Worm (Caenorhabditis elegans): ENCODE measurements around the gene stg-2.

The stg-2 gene

ce11 chrX:8638679-8639184 lies 5.0 kb downstream of the stg-2 start (continued):
- TF ChIP-seq unc-86 (tag; optimal IDR thresholded peaks at IDR 0.05) = no peak
- TF ChIP-seq ceh-48 (tag; optimal IDR thresholded peaks at IDR 0.05) = no peak
- TF ChIP-seq T23F11.4 (GFP tag; optimal IDR thresholded peaks at IDR 0.05) = peak; percentile 47
- no peak for TF ChIP-seq elt-4 (tag; optimal IDR thresholded peaks at IDR 0.05)
- peak; percentile 55 for TF ChIP-seq sox-2 (GFP tag; IDR thresholded peaks at IDR 0.05)
- TF ChIP-seq pag-3 (tag; optimal IDR thresholded peaks at IDR 0.05; ENCODE audit: borderline replicate concordance) = no peak
- TF ChIP-seq fax-1 (tag; optimal IDR thresholded peaks at IDR 0.05) = no peak
- peak; percentile 48; the same call in 1 of the 2 replicates for TF ChIP-seq unc-3 (GFP tag; conservative IDR thresholded peaks at IDR 0.05)
- peak; percentile 18 for TF ChIP-seq unc-3 (tag; optimal IDR thresholded peaks at IDR 0.05)
- no peak for TF ChIP-seq ceh-31 (tag; optimal IDR thresholded peaks at IDR 0.05)
- no peak for TF ChIP-seq ama-1 (optimal IDR thresholded peaks at IDR 0.05)
- no peak for TF ChIP-seq rnt-1 (tag; optimal IDR thresholded peaks at IDR 0.05)
- TF ChIP-seq eyg-1 (tag; optimal IDR thresholded peaks at IDR 0.05) = peak; percentile 9
- no peak for TF ChIP-seq pax-1 (tag; optimal IDR thresholded peaks at IDR 0.05)
- TF ChIP-seq ceh-18 (tag; optimal IDR thresholded peaks at IDR 0.05) = no peak
- TF ChIP-seq lin-11 (tag; optimal IDR thresholded peaks at IDR 0.05) = peak; percentile 11
- TF ChIP-seq hlh-15 (tag; optimal IDR thresholded peaks at IDR 0.05) = peak; percentile 54
- TF ChIP-seq pqm-1 (tag; optimal IDR thresholded peaks at IDR 0.05) = no peak
- TF ChIP-seq ceh-19 (GFP tag; optimal IDR thresholded peaks at IDR 0.05) = peak; percentile 69
- TF ChIP-seq dmd-4 (tag; optimal IDR thresholded peaks at IDR 0.05; ENCODE audit: borderline replicate concordance) = no peak
- TF ChIP-seq ref-2 (tag; optimal IDR thresholded peaks at IDR 0.05) = no peak
- peak; percentile 23; the same call in 1 of the 2 replicates for TF ChIP-seq ceh-45 (GFP tag; IDR thresholded peaks at IDR 0.05)
- no peak for TF ChIP-seq unc-42 (tag; optimal IDR thresholded peaks at IDR 0.05)
- no peak for TF ChIP-seq unc-55 (GFP tag; optimal IDR thresholded peaks at IDR 0.05)
- peak; percentile 63 for TF ChIP-seq ceh-6 (GFP tag; optimal IDR thresholded peaks at IDR 0.05)
- TF ChIP-seq tbx-7 (tag; optimal IDR thresholded peaks at IDR 0.05) = no peak
- TF ChIP-seq K02D7.2 (tag; optimal IDR thresholded peaks at IDR 0.05) = no peak
- TF ChIP-seq nhr-232 (tag; optimal IDR thresholded peaks at IDR 0.05) = peak; percentile 58
- TF ChIP-seq sdc-2 (tag; optimal IDR thresholded peaks at IDR 0.05) = no peak
- TF ChIP-seq fkh-6 (tag; optimal IDR thresholded peaks at IDR 0.05) = peak; percentile 63
- TF ChIP-seq hlh-6 (tag; optimal IDR thresholded peaks at IDR 0.05) = no peak
- peak; percentile 43 for TF ChIP-seq tbx-2 (tag; optimal IDR thresholded peaks at IDR 0.05)
- TF ChIP-seq C38D4.7 (GFP tag; optimal IDR thresholded peaks at IDR 0.05) = peak; percentile 68
- TF ChIP-seq lim-6 (tag; optimal IDR thresholded peaks at IDR 0.05) = no peak
- TF ChIP-seq ets-4 (tag; optimal IDR thresholded peaks at IDR 0.05) = no peak
- TF ChIP-seq Y22D7AL.16 (tag; optimal IDR thresholded peaks at IDR 0.05) = no peak
- peak; percentile 1 for TF ChIP-seq che-1 (tag; optimal IDR thresholded peaks at IDR 0.05)
- peak; percentile 10 for TF ChIP-seq ceh-2 (tag; optimal IDR thresholded peaks at IDR 0.05)
- TF ChIP-seq npax-4 (tag; optimal IDR thresholded peaks at IDR 0.05) = peak; percentile 28
- no peak for TF ChIP-seq nhr-11 (tag; optimal IDR thresholded peaks at IDR 0.05)
- TF ChIP-seq pha-2 (tag; optimal IDR thresholded peaks at IDR 0.05) = peak; percentile 78
- TF ChIP-seq pha-4 (tag; optimal IDR thresholded peaks at IDR 0.05) = no peak
- TF ChIP-seq ceh-30 (tag; optimal IDR thresholded peaks at IDR 0.05) = no peak
- peak; percentile 69 for TF ChIP-seq gmeb-2 (tag; optimal IDR thresholded peaks at IDR 0.05)
- no peak for TF ChIP-seq fkh-10 (GFP tag; optimal IDR thresholded peaks at IDR 0.05)
- peak; percentile 37 for TF ChIP-seq pat-9 (tag; optimal IDR thresholded peaks at IDR 0.05)
- TF ChIP-seq C08G9.2 (tag; optimal IDR thresholded peaks at IDR 0.05) = no peak
- peak; percentile 38 for TF ChIP-seq zip-5 (tag; optimal IDR thresholded peaks at IDR 0.05)
- TF ChIP-seq ceh-24 (tag; optimal IDR thresholded peaks at IDR 0.05) = no peak
